Worm (Caenorhabditis elegans) whole organism, L2 larva: ENCODE results near the gene nlp-14.

Experiments used
- C34F6.9 ChIP-seq: fragments of 150-350 bp; optimal IDR thresholded peaks from 2 replicates; lab custom pipeline; 2014; ENCODE audit warnings: missing biosample characterization, missing genetic modification characterization
- F13H6.1 ChIP-seq: sonication (generic microtip); optimal IDR thresholded peaks from 2 replicates; lab custom pipeline; 2016; ENCODE audit warnings: missing genetic modification characterization, missing compliant biosample characterization
- ceh-82 ChIP-seq: fragments of 150-350 bp; optimal IDR thresholded peaks from 2 replicates; lab custom pipeline; 2014; ENCODE audit warnings: missing biosample characterization, missing genetic modification characterization
- dmd-4 ChIP-seq: sonication (generic microtip); optimal IDR thresholded peaks from 2 replicates; lab custom pipeline; 2017; ENCODE audit warnings: missing biosample characterization, missing genetic modification characterization
- nhr-12 ChIP-seq: fragments of 150-350 bp; optimal IDR thresholded peaks from 2 replicates; lab custom pipeline; 2014; ENCODE audit warnings: missing biosample characterization, missing genetic modification characterization
- nhr-21 ChIP-seq: fragments of 150-350 bp; optimal IDR thresholded peaks from 2 replicates; lab custom pipeline; 2014; ENCODE audit warnings: missing biosample characterization, missing genetic modification characterization
- snpc-4 ChIP-seq: fragments of 150-350 bp; optimal IDR thresholded peaks from 2 replicates; lab custom pipeline; 2014; ENCODE audit warnings: missing biosample characterization, missing genetic modification characterization
- ztf-11 ChIP-seq: sonication (generic microtip); optimal IDR thresholded peaks from 2 replicates; lab custom pipeline; 2017; ENCODE audit warnings: missing biosample characterization, missing genetic modification characterization

DNA sequence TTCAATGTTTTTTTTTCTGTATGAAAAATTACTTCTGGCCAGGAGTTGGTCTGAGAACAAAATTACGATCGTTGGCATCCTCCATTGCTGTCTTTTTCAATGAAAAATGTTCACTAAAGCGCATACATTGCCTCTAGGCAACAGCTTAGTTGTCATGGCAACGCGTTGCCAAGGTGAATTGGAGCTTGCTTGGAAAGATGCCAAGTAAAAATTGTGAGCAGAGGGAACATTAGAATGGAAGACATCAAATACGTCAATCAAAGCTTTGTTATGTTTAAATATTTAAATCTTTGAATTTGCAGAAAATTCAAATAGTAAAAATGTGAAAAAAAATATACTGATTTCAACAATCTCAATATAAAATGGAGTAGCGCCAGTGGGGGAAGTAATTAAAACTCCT lies 20.8 kb upstream of the nlp-14 start, which contains the start of gene dylt-2:
- TF ChIP-seq C34F6.9 (tag; lab: Kevin White, UChicago), result no peak
- no peak for TF ChIP-seq F13H6.1 (tag; lab: Kevin White, UChicago)
- TF ChIP-seq dmd-4 (tag; lab: Kevin White, UChicago), result no peak
- TF ChIP-seq ceh-82 (tag; lab: Kevin White, UChicago), result no peak
- no peak for TF ChIP-seq nhr-21 (tag; lab: Kevin White, UChicago)
- TF ChIP-seq nhr-12, result no peak
- TF ChIP-seq ztf-11 (tag; lab: Kevin White, UChicago), result no peak
- TF ChIP-seq snpc-4 (tag; lab: Kevin White, UChicago), result no peak
